Fruit fly (Drosophila melanogaster): Measurements from ENCODE around the gene Srx.

Srx gene

DNA sequence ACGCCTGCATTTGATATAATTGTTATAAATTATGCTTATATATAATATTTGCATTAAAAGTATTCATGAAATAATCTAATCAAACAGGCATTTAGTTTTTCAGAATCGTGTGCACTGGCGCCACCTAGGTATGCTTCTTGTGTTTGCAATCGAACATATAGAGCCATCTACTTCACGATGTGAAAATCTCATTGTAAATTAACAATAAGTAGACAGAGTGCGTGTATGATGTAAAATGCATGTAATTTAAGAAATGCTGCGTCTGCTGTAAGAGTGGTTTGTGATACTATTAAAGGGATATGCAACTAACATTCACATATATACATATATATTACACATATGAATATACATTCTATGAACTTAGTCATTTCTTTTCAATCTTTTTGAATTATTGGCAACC, 36.5 kb upstream of the Srx start (continued):
- TF ChIP-seq NfI (GFP tag; optimal IDR thresholded peaks at IDR 0.05) (peak; percentile 22), CG6175 (GFP tag; IDR thresholded peaks at IDR 0.05) (no peak), Abd-B (GFP tag; optimal IDR thresholded peaks at IDR 0.05) (peak; percentile 31), CG10979 (tag; optimal IDR thresholded peaks at IDR 0.05) (peak; percentile 41)

dm6 chrX:17821466-17821865, 35.3 kb upstream of the Srx start:
- TF ChIP-seq fd64A (GFP tag; optimal IDR thresholded peaks at IDR 0.05) (no peak), stwl (tag; optimal IDR thresholded peaks at IDR 0.05) (no peak), stc (GFP tag; IDR thresholded peaks at IDR 0.05) (no peak), Nf-YA (GFP tag; IDR thresholded peaks at IDR 0.05) (no peak), sisA (GFP tag; IDR thresholded peaks at IDR 0.05) (no peak), emc (GFP tag; optimal IDR thresholded peaks at IDR 0.05) (no peak), insv (GFP tag; optimal IDR thresholded peaks at IDR 0.05) (peak in 1 of 2 experiments; percentile 34), CG10274 (GFP tag; optimal IDR thresholded peaks at IDR 0.05) (no peak), h (optimal IDR thresholded peaks at IDR 0.05) (no peak), Dp (GFP tag; optimal IDR thresholded peaks at IDR 0.05) (no peak), CG11696 (GFP tag; IDR thresholded peaks at IDR 0.05) (no peak), CG17385 (GFP tag; optimal IDR thresholded peaks at IDR 0.05) (peak; percentile 13), mam (GFP tag; optimal IDR thresholded peaks at IDR 0.05) (no peak), CG13624 (GFP tag; optimal IDR thresholded peaks at IDR 0.05) (no peak), lbe (GFP tag; optimal IDR thresholded peaks at IDR 0.05) (no peak), bigmax (GFP tag; optimal IDR thresholded peaks at IDR 0.05) (no peak), ap (GFP tag; IDR thresholded peaks at IDR 0.05) (no peak), Dref (GFP tag; IDR thresholded peaks at IDR 0.05) (no peak), BEAF-32 (GFP tag; optimal IDR thresholded peaks at IDR 0.05) (no peak), CG10267 (tag; optimal IDR thresholded peaks at IDR 0.05) (no peak), dati (GFP tag; IDR thresholded peaks at IDR 0.05) (no peak), gce (GFP tag; IDR thresholded peaks at IDR 0.05) (no peak), ranshi (GFP tag; IDR thresholded peaks at IDR 0.05) (no peak), wdn (GFP tag; IDR thresholded peaks at IDR 0.05) (no peak), run (tag; optimal IDR thresholded peaks at IDR 0.05) (no peak), CG7839 (tag; optimal IDR thresholded peaks at IDR 0.05) (no peak), da (GFP tag; optimal IDR thresholded peaks at IDR 0.05) (no peak), gsb (GFP tag; IDR thresholded peaks at IDR 0.05) (no peak), fd96Cb (tag; optimal IDR thresholded peaks at IDR 0.05) (no peak), CG18262 (tag; optimal IDR thresholded peaks at IDR 0.05) (no peak), B-H1 (GFP tag; IDR thresholded peaks at IDR 0.05) (no peak), toy (GFP tag; IDR thresholded peaks at IDR 0.05) (no peak), NFAT (GFP tag; IDR thresholded peaks at IDR 0.05) (no peak), Gug (GFP tag; IDR thresholded peaks at IDR 0.05) (no peak), zf30C (GFP tag; optimal IDR thresholded peaks at IDR 0.05) (no peak), chinmo (GFP tag; IDR thresholded peaks at IDR 0.05; ENCODE audit: partially characterized antibody) (0 out of 4 replicates have a peak, but pooled peaks have one; percentile 35), zen (tag; optimal IDR thresholded peaks at IDR 0.05) (no peak), Dip3 (GFP tag; optimal IDR thresholded peaks at IDR 0.05) (no peak), CG11398 (GFP tag; optimal IDR thresholded peaks at IDR 0.05) (no peak), tio (GFP tag; optimal IDR thresholded peaks at IDR 0.05) (no peak), CG33557 (GFP tag; optimal IDR thresholded peaks at IDR 0.05) (no peak), grau (tag; optimal IDR thresholded peaks at IDR 0.05) (no peak), maf-S (GFP tag; optimal IDR thresholded peaks at IDR 0.05) (no peak), Lim3 (GFP tag; IDR thresholded peaks at IDR 0.05) (no peak), Bteb2 (GFP tag; optimal IDR thresholded peaks at IDR 0.05) (no peak), pum (GFP tag; optimal IDR thresholded peaks at IDR 0.05) (no peak), sens (GFP tag) (no peak), CG6683 (GFP tag; optimal IDR thresholded peaks at IDR 0.05) (no peak)
